Worm (Caenorhabditis elegans): ENCODE data around the gene cyd-1.
"Not testable (repeated sequence)": the region's sequence is repeated elsewhere in the genome, so short reads cannot be mapped to it uniquely, and the experiment has no call there.

cyd-1 gene

ce11 chrII:13025794-13026412 lies 45.5 kb downstream of the cyd-1 start, which contains the start of gene max-2:
max-2 (minus strand) TSS chrII:13025844.
- no peak for TF ChIP-seq him-1 (tag; optimal IDR thresholded peaks at IDR 0.05)
- no peak for TF ChIP-seq W03F9.2 (tag; optimal IDR thresholded peaks at IDR 0.05)
- no peak for TF ChIP-seq dao-5 (tag; optimal IDR thresholded peaks at IDR 0.05)

DNA sequence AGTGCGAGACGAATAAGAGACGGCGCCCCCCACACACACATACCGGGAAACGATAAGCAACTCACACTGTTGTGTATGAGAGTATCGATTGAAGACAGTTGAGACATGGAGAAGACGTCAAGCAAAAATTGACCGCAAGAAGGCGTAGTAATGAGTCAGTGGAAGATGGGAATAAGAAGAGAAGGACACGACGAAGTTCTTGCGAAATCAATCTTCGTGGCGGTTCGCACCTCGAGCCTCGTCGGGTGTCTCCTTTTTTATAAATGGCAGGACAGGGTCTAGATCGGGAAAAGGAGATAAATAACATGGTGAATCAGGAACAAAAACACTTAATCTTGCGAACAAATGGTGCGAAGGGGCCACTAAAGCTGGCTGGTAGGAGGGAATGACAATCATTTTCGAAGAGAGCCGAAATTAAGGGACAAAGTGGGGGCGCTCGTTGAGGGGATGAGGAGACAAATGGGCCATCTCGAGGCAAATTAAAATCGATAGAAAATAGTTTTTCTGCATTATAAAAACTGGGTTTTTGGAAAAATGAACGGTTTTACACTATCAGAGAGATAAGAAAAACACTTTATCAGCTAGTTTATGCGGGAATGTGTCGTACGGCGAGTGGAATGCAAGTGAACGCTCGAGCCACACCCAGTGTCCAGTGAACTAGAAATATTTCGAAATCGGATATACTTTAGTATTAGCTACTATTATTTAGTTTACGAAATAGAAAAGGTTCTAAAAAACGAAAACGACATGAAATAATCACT lies 49.1 kb downstream of the cyd-1 start:
- TF ChIP-seq W03F9.2 (tag; optimal IDR thresholded peaks at IDR 0.05) = no peak
- no peak for TF ChIP-seq dao-5 (tag; optimal IDR thresholded peaks at IDR 0.05)

DNA sequence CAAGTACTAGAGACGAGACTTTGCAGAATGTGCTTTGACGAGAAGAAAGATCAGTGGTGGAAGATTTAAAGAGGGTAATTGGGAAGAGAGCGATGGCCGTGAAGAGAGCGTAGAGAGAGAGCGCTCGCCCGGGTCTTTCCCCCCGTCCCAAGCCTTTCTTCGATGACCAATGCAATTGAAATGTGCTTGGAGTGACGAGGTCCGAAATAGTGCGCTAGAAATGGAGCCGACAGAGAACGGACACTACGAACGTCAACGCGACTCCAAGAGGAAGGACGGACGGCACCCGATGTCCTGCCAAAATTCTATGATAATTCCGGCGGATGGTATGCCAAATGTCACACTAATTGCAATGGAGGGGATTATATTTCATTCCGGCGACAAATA lies 49.7 kb downstream of the cyd-1 start:
- TF ChIP-seq W03F9.2 (tag; optimal IDR thresholded peaks at IDR 0.05) = no peak
- no peak for TF ChIP-seq dao-5 (tag; optimal IDR thresholded peaks at IDR 0.05)
- TF ChIP-seq him-1 (tag; optimal IDR thresholded peaks at IDR 0.05) = no peak

- TF ChIP-seq dao-5 (tag; optimal IDR thresholded peaks at IDR 0.05) = no peak
- TF ChIP-seq W03F9.2 (tag; optimal IDR thresholded peaks at IDR 0.05) = peak; percentile 2
Observed at ce11 chrII:13030567-13031188, 50.3 kb downstream of the cyd-1 start.

ce11 chrII:13031649-13032191 lies 51.3 kb downstream of the cyd-1 start, which contains the start of gene F18A11.2:
F18A11.2 (plus strand) TSS chrII:13031699.
- TF ChIP-seq him-1, dao-5, W03F9.2 (tag; optimal IDR thresholded peaks at IDR 0.05): not testable (repeated sequence)

ce11 chrII:13036717-13037116 lies 56.3 kb downstream of the cyd-1 start, which contains the start of gene F18A11.3:
F18A11.3 (minus strand) TSS chrII:13036841.
- TF ChIP-seq W03F9.2 (tag; optimal IDR thresholded peaks at IDR 0.05) (no peak), dao-5 (tag; optimal IDR thresholded peaks at IDR 0.05) (no peak), him-1 (tag; optimal IDR thresholded peaks at IDR 0.05) (no peak)
